Fruit fly (Drosophila melanogaster) whole organism, prepupa: ENCODE results near the gene cerv.

Experiments
- Blimp-1 ChIP-seq: fragments of 200-800 bp; sonication (Bioruptor generic); optimal IDR thresholded peaks from 3 replicates; lab custom pipeline; 2017; ENCODE audit warnings: missing biosample characterization, missing genetic modification characterization, mild to moderate bottlenecking, moderate library complexity, missing genetic modification reagents
- CG3032 ChIP-seq: fragments of 200-800 bp; optimal IDR thresholded peaks from 2 replicates; lab custom pipeline; 2019; ENCODE audit warnings: missing biosample characterization, mild to moderate bottlenecking, missing genetic modification characterization, moderate library complexity
- CG34406 ChIP-seq: fragments of 200-800 bp; sonication (Bioruptor generic); optimal IDR thresholded peaks from 3 replicates; lab custom pipeline; 2016; ENCODE audit warnings: missing biosample characterization, missing genetic modification characterization
- CG4318 ChIP-seq: fragments of 200-800 bp; sonication (Bioruptor generic); optimal IDR thresholded peaks from 3 replicates; lab custom pipeline; 2017; ENCODE audit warnings: missing biosample characterization, mild to moderate bottlenecking, missing genetic modification characterization
- CG6163 ChIP-seq: fragments of 200-800 bp; sonication (Bioruptor generic); IDR thresholded peaks from 3 replicates; pipeline ENCODE4 v1.3.6; 2022; ENCODE audit warnings: missing biosample characterization, missing genetic modification characterization
- CG7368 ChIP-seq: fragments of 200-800 bp; sonication (Bioruptor generic); optimal IDR thresholded peaks from 3 replicates; lab custom pipeline; 2016; ENCODE audit warnings: missing biosample characterization, missing genetic modification characterization
- Eip93F ChIP-seq: fragments of 200-800 bp; sonication (Bioruptor generic); optimal IDR thresholded peaks from 2 replicates; lab custom pipeline; 2016; ENCODE audit warnings: missing biosample characterization, mild to moderate bottlenecking, missing genetic modification characterization
- Met ChIP-seq: fragments of 200-800 bp; sonication (Bioruptor generic); optimal IDR thresholded peaks from 3 replicates; lab custom pipeline; 2016; ENCODE audit warnings: missing biosample characterization, missing genetic modification characterization
- Sox102F ChIP-seq: fragments of 200-800 bp; sonication (Bioruptor generic); optimal IDR thresholded peaks from 2 replicates; lab custom pipeline; 2016; ENCODE audit warnings: missing biosample characterization, mild to moderate bottlenecking, missing genetic modification characterization
- esn ChIP-seq: fragments of 200-800 bp; sonication (Bioruptor generic); optimal IDR thresholded peaks from 2 replicates; lab custom pipeline; 2016; ENCODE audit warnings: missing biosample characterization, mild to moderate bottlenecking, missing genetic modification characterization, moderate library complexity

DNA sequence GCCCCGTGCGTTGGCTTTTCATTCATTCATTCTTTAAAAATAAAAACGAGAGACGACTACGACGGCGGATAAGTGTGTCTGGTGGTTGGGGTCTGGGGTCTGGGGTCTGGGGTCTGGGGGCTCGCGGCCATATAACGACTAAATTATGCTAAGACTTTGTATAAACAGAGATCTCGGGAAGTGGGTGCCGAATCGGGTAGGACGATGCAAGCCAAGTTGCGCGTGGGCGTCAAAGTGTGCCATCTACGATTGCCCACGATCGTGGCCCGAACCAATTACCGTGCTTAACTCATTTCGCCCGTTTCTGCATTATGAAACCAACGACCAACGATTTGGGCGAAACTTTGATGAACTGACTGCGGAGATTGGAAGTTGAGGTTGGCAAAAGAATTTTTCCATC, 45.8 kb upstream of the cerv start:
- no peak for TF ChIP-seq CG6163
- TF ChIP-seq CG4318 (GFP tag; lab: Kevin White, UChicago): no peak
- no peak for TF ChIP-seq CG34406 (GFP tag; lab: Kevin White, UChicago)
- TF ChIP-seq Eip93F (GFP tag; lab: Kevin White, UChicago): no peak
- no peak for TF ChIP-seq Sox102F
- no peak for TF ChIP-seq Met
- TF ChIP-seq CG7368 (GFP tag; lab: Kevin White, UChicago): no peak
- no peak for TF ChIP-seq esn (GFP tag; lab: Kevin White, UChicago)
- TF ChIP-seq CG3032 (tag; lab: Kevin White, UChicago): no peak
- no peak for TF ChIP-seq Blimp-1 (GFP tag; lab: Kevin White, UChicago)
